Worm (Caenorhabditis elegans) whole organism, L4 larva: ENCODE measurements around the gene F11A5.16.

Source experiments
- R02D3.7 ChIP-seq: fragments of 150-350 bp; sonication (generic microtip); optimal IDR thresholded peaks from 3 replicates; lab custom pipeline; 2014; ENCODE audit warnings: missing biosample characterization, missing genetic modification characterization
- ceh-28 ChIP-seq: fragments of 150-350 bp; optimal IDR thresholded peaks from 2 replicates; lab custom pipeline; 2014; ENCODE audit warnings: missing biosample characterization, missing genetic modification reagents, missing genetic modification characterization
- ces-1 ChIP-seq: fragments of 150-350 bp; sonication (generic microtip); optimal IDR thresholded peaks from 4 replicates; lab custom pipeline; 2014; ENCODE audit warnings: missing biosample characterization, missing genetic modification reagents, missing genetic modification characterization
- fkh-10 ChIP-seq: fragments of 150-350 bp; optimal IDR thresholded peaks from 2 replicates; lab custom pipeline; 2014; ENCODE audit warnings: missing biosample characterization, missing genetic modification reagents, missing genetic modification characterization
- hlh-30 ChIP-seq: sonication (generic microtip); optimal IDR thresholded peaks from 2 replicates; lab custom pipeline; 2017; ENCODE audit warnings: antibody characterized with exemption, mild to moderate bottlenecking, missing genetic modification characterization, missing compliant biosample characterization; ENCODE audit not compliant: insufficient read depth
- lin-1 ChIP-seq: fragments of 200-800 bp; sonication (Bioruptor generic); IDR thresholded peaks from 2 replicates; pipeline ENCODE4 v1.3.6; 2022; ENCODE audit warnings: missing genetic modification reagents, missing genetic modification characterization, missing compliant biosample characterization
- nhr-237 ChIP-seq: sonication (generic microtip); optimal IDR thresholded peaks from 2 replicates; lab custom pipeline; 2017; ENCODE audit warnings: missing biosample characterization, missing genetic modification characterization
- nhr-77 ChIP-seq: fragments of 150-350 bp; optimal IDR thresholded peaks from 2 replicates; lab custom pipeline; 2014; ENCODE audit warnings: missing biosample characterization, missing genetic modification characterization
- ztf-11 ChIP-seq: fragments of 150-350 bp; optimal IDR thresholded peaks from 2 replicates; lab custom pipeline; 2014; ENCODE audit warnings: missing biosample characterization, missing genetic modification characterization

DNA sequence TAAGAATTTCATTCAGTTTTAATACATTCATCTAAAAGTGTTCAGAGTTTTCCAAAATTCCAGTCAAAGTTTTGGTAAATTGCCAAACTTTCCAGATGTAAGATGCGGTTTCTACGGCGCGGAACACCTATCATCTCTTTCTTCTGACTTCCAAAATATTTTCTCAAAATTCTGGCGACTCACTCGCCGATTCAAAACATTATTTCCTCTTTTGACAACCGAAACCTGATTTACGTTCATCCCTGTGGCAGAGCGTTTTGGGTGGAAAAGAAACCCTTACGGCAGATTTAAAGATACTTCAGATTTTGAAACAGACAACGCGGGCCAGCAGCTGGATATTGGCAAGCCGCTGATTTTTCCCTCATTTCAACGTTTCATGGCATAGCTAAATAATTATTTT lies 12.7 kb upstream of the F11A5.16 start, which contains the start of gene F11A5.5:
- TF ChIP-seq ces-1 (no peak), nhr-237 (tag; lab: Kevin White, UChicago) (no peak), fkh-10 (GFP tag; lab: Kevin White, UChicago) (no peak), ztf-11 (tag; lab: Kevin White, UChicago) (no peak), R02D3.7 (tag; lab: Kevin White, UChicago) (no peak), lin-1 (no peak), hlh-30 (no peak), nhr-77 (no peak), ceh-28 (tag; lab: Kevin White, UChicago) (no peak)
